Worm (Caenorhabditis elegans) whole organism, L2 larva: ENCODE measurements around the gene F54F7.2.

Experiments used
- R02D3.7 ChIP-seq: fragments of 150-350 bp; optimal IDR thresholded peaks from 2 replicates; lab custom pipeline; 2014; ENCODE audit warnings: missing biosample characterization, missing genetic modification characterization
- Y55F3AM.14 ChIP-seq: fragments of 200-800 bp; sonication (Bioruptor generic); optimal IDR thresholded peaks from 2 replicates; lab custom pipeline; 2018; ENCODE audit warnings: mild to moderate bottlenecking, missing genetic modification characterization, missing compliant biosample characterization
- ama-1 ChIP-seq: fragments of 150-350 bp; optimal IDR thresholded peaks from 2 replicates; lab custom pipeline; 2018; ENCODE audit warnings: inconsistent platforms
- dmd-4 ChIP-seq: sonication (generic microtip); optimal IDR thresholded peaks from 2 replicates; lab custom pipeline; 2017; ENCODE audit warnings: missing biosample characterization, missing genetic modification characterization
- fos-1 ChIP-seq: fragments of 150-350 bp; optimal IDR thresholded peaks from 2 replicates; lab custom pipeline; 2014; ENCODE audit warnings: missing biosample characterization, missing genetic modification characterization
- lin-13 ChIP-seq: fragments of 150-350 bp; optimal IDR thresholded peaks from 2 replicates; lab custom pipeline; 2014; ENCODE audit warnings: missing biosample characterization, missing genetic modification reagents, missing genetic modification characterization
- nhr-77 ChIP-seq: fragments of 150-350 bp; optimal IDR thresholded peaks from 2 replicates; lab custom pipeline; 2014; ENCODE audit warnings: missing biosample characterization, missing genetic modification characterization
- snpc-4 ChIP-seq: fragments of 150-350 bp; optimal IDR thresholded peaks from 2 replicates; lab custom pipeline; 2014; ENCODE audit warnings: missing biosample characterization, missing genetic modification characterization
- unc-39 ChIP-seq: fragments of 150-350 bp; optimal IDR thresholded peaks from 2 replicates; lab custom pipeline; 2014; ENCODE audit warnings: missing biosample characterization, missing genetic modification characterization
- zag-1 ChIP-seq: fragments of 150-350 bp; optimal IDR thresholded peaks from 2 replicates; lab custom pipeline; 2014; ENCODE audit warnings: missing biosample characterization, missing genetic modification characterization
- ztf-11 ChIP-seq: sonication (generic microtip); optimal IDR thresholded peaks from 2 replicates; lab custom pipeline; 2017; ENCODE audit warnings: missing biosample characterization, missing genetic modification characterization

DNA sequence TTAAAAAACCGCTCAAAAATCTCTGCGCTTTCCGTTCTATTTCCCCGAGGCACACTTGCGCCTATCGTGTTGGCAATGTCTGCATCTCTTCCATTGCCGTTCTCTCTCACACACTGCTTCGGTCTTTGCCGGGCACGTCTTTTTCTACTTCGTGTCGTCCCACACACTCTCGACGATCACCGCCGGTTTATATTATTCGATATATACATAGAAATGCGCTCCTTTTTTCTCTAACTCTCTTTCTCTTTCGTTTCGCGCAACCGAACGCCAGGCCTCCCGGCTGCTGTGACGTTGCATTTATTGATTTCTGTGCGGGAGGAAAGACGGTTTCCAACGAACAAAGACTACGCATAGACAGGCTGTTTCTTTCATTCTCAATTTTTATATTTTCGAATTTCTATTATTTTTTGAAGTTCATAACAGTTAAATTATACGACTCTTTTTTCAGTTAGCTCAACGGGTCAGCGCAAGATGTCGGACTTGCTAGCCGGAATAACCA lies 45.4 kb upstream of the F54F7.2 start, which contains the start of gene rsd-3:
- no peak for TF ChIP-seq nhr-77 (tag; lab: Kevin White, UChicago)
- TF ChIP-seq zag-1 (tag; lab: Kevin White, UChicago) = no peak
- TF ChIP-seq unc-39 (tag; lab: Kevin White, UChicago) = no peak
- TF ChIP-seq ama-1 (lab: Kevin White, UChicago) = no peak
- peak; percentile 20 for TF ChIP-seq lin-13 (GFP tag; lab: Kevin White, UChicago)
- peak; percentile 4 for TF ChIP-seq Y55F3AM.14 (GFP tag; lab: Kevin White, UChicago)
- TF ChIP-seq fos-1 (tag; lab: Kevin White, UChicago) = peak; percentile 50
- TF ChIP-seq dmd-4 = no peak
- no peak for TF ChIP-seq ztf-11
- no peak for TF ChIP-seq snpc-4 (tag; lab: Kevin White, UChicago)
- no peak for TF ChIP-seq R02D3.7 (tag; lab: Kevin White, UChicago)
